Fruit fly (Drosophila melanogaster): ENCODE results near the gene CG15468.

Gene CG15468

DNA sequence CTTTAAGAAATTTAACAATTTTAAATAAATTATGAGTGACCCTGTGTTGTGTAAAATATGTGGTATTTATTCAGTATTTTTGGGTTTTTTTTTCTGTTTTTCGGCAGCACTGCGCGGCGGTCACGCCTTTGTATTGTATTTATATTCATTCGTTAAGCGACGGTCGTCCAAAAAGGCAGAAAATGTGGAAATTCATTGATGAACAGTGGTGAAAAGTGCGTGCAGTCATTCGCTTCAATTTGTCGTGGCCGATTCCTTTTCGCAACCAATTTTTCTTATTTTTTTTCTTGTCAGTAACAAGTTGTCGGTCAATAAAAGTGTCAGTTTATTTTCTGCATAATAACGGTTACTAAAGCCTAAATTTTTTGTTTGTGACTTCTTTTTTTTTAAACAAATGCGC is 21.9 kb downstream of the CG15468 start, which contains the start of gene Ptp4E (continued):
- peak in 1 of 3 experiments; percentile 41 for TF ChIP-seq Stat92E (GFP tag; optimal IDR thresholded peaks at IDR 0.05)
- TF ChIP-seq gt (GFP tag; IDR thresholded peaks at IDR 0.05) = no peak
- TF ChIP-seq CG15601 (tag; optimal IDR thresholded peaks at IDR 0.05) = no peak
- no peak for TF ChIP-seq dpn (GFP tag; optimal IDR thresholded peaks at IDR 0.05)
- no peak for TF ChIP-seq Dbx (GFP tag; IDR thresholded peaks at IDR 0.05)
- no peak for TF ChIP-seq CG8290 (GFP tag; optimal IDR thresholded peaks at IDR 0.05)
- TF ChIP-seq CG8290 (tag; optimal IDR thresholded peaks at IDR 0.05) = peak; percentile 2 to 13
- no peak for TF ChIP-seq CG34224 (GFP tag; IDR thresholded peaks at IDR 0.05; ENCODE audit: partially characterized antibody)
- TF ChIP-seq toy (GFP tag; IDR thresholded peaks at IDR 0.05) = no peak
- TF ChIP-seq seq (GFP tag; IDR thresholded peaks at IDR 0.05) = no peak
- no peak for TF ChIP-seq sr (GFP tag; IDR thresholded peaks at IDR 0.05)
- no peak for TF ChIP-seq btn (GFP tag; optimal IDR thresholded peaks at IDR 0.05)
- no peak for TF ChIP-seq H15 (GFP tag; IDR thresholded peaks at IDR 0.05)
- TF ChIP-seq sens-2 (GFP tag; IDR thresholded peaks at IDR 0.05) = no peak
- no peak for TF ChIP-seq CG13894 (tag; optimal IDR thresholded peaks at IDR 0.05)
- no peak for TF ChIP-seq CG3407 (GFP tag; optimal IDR thresholded peaks at IDR 0.05)
- TF ChIP-seq Vsx1 (GFP tag; optimal IDR thresholded peaks at IDR 0.05) = peak; percentile 5
- no peak for TF ChIP-seq CG8281 (tag; optimal IDR thresholded peaks at IDR 0.05)
- no peak for TF ChIP-seq tgo (GFP tag; IDR thresholded peaks at IDR 0.05)
- TF ChIP-seq CG15479 (GFP tag; optimal IDR thresholded peaks at IDR 0.05) = no peak
- TF ChIP-seq cwo (GFP tag; optimal IDR thresholded peaks at IDR 0.05) = peak; percentile 11
- TF ChIP-seq CG13123 (GFP tag; optimal IDR thresholded peaks at IDR 0.05) = no peak
- no peak for TF ChIP-seq croc (GFP tag; conservative IDR thresholded peaks at IDR 0.05)
- TF ChIP-seq CG11093 (GFP tag; IDR thresholded peaks at IDR 0.05) = no peak
- TF ChIP-seq CG17186 (GFP tag; optimal IDR thresholded peaks at IDR 0.05) = no peak
- no peak for TF ChIP-seq Dfd (GFP tag; optimal IDR thresholded peaks at IDR 0.05)
- TF ChIP-seq CG8924 (tag; optimal IDR thresholded peaks at IDR 0.05) = peak; percentile 45
- TF ChIP-seq CG6813 (GFP tag; optimal IDR thresholded peaks at IDR 0.05) = no peak
- TF ChIP-seq inv (GFP tag; IDR thresholded peaks at IDR 0.05; ENCODE audit: partially characterized antibody) = no peak
- TF ChIP-seq CG5180 (GFP tag; optimal IDR thresholded peaks at IDR 0.05) = no peak
- TF ChIP-seq ara (GFP tag; IDR thresholded peaks at IDR 0.05) = 0 out of 2 replicates have a peak, but pooled peaks have one; percentile 13
- no peak for TF ChIP-seq mirr (GFP tag; optimal IDR thresholded peaks at IDR 0.05)
- TF ChIP-seq CG3838 (GFP tag; optimal IDR thresholded peaks at IDR 0.05) = no peak
- no peak for TF ChIP-seq so (GFP tag; IDR thresholded peaks at IDR 0.05)
- no peak for TF ChIP-seq CG12299 (tag; optimal IDR thresholded peaks at IDR 0.05)
- TF ChIP-seq CG30403 (GFP tag; optimal IDR thresholded peaks at IDR 0.05) = no peak
- TF ChIP-seq CG18262 (tag; optimal IDR thresholded peaks at IDR 0.05) = no peak
- TF ChIP-seq CG10543 (GFP tag; optimal IDR thresholded peaks at IDR 0.05) = peak; percentile 25
- TF ChIP-seq CG11247 (GFP tag; IDR thresholded peaks at IDR 0.05) = no peak
- TF ChIP-seq D (optimal IDR thresholded peaks at IDR 0.05) = no peak
- no peak for TF ChIP-seq D (GFP tag; optimal IDR thresholded peaks at IDR 0.05)
- peak; percentile 6 for TF ChIP-seq CG10267 (tag; optimal IDR thresholded peaks at IDR 0.05)
- TF ChIP-seq Dek (tag; optimal IDR thresholded peaks at IDR 0.05) = no peak
- TF ChIP-seq CG3065 (GFP tag; optimal IDR thresholded peaks at IDR 0.05) = no peak
- no peak for TF ChIP-seq CG10274 (GFP tag; optimal IDR thresholded peaks at IDR 0.05)
- TF ChIP-seq CG14860 (GFP tag; IDR thresholded peaks at IDR 0.05; ENCODE audit: partially characterized antibody) = no peak
- peak; percentile 33 for TF ChIP-seq NC2β (GFP tag; optimal IDR thresholded peaks at IDR 0.05)
- no peak for TF ChIP-seq org-1 (GFP tag; optimal IDR thresholded peaks at IDR 0.05)
- peak; percentile 38; the same call in 1 of the 2 replicates for TF ChIP-seq amos (GFP tag; IDR thresholded peaks at IDR 0.05; ENCODE audit: partially characterized antibody)
- no peak for TF ChIP-seq Ptx1 (GFP tag; IDR thresholded peaks at IDR 0.05)
- no peak for TF ChIP-seq CG3847 (GFP tag; IDR thresholded peaks at IDR 0.05)
- TF ChIP-seq CG12744 (GFP tag; optimal IDR thresholded peaks at IDR 0.05) = no peak

Measured in whole organism, embryonic.